Worm (Caenorhabditis elegans): ENCODE results near the gene ttbk-6.

ttbk-6 gene

DNA sequence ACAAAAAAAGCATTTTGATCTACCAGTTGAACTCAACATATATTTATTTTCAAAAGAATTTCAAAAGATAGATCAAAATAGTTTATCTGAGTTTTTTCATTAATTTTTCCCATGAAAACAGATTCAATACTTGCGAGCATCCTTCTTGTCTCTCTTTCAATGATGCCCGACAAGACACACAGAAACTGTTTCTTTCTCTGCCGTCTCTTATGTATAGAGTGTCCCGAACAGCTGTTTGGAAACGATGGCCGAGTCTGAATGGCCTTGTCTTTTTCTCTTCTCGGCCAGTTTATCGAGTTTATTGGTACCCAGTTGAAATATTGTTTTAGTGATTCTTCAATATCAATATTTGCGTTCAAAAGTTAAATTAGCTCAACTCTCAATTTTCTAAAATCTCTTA, 34.2 kb downstream of the ttbk-6 start (continued):
- TF ChIP-seq lin-15B (tag; optimal IDR thresholded peaks at IDR 0.05) (peak; percentile 35), attf-4 (tag; optimal IDR thresholded peaks at IDR 0.05) (no peak), skn-1 (tag; optimal IDR thresholded peaks at IDR 0.05) (no peak), T20F7.1 (GFP tag; optimal IDR thresholded peaks at IDR 0.05) (peak; percentile 16), lin-29 (GFP tag; IDR thresholded peaks at IDR 0.05) (no peak), cey-2 (tag; optimal IDR thresholded peaks at IDR 0.05; ENCODE audit: borderline replicate concordance, insufficient read depth) (no peak), dpl-1 (GFP tag; optimal IDR thresholded peaks at IDR 0.05) (peak; percentile 42), ZK337.2 (GFP tag; IDR thresholded peaks at IDR 0.05) (no peak), set-16 (GFP tag; IDR thresholded peaks at IDR 0.05) (no peak), fos-1 (tag; optimal IDR thresholded peaks at IDR 0.05) (no peak), lsy-2 (tag; optimal IDR thresholded peaks at IDR 0.05) (peak in 1 of 2 experiments; percentile 75), hlh-11 (tag; optimal IDR thresholded peaks at IDR 0.05) (peak; percentile 97), egl-43 (GFP tag; IDR thresholded peaks at IDR 0.05) (no peak), unc-130 (GFP tag; optimal IDR thresholded peaks at IDR 0.05) (peak; percentile 24), daf-8 (GFP tag; IDR thresholded peaks at IDR 0.05) (no peak), ceh-20 (GFP tag; IDR thresholded peaks at IDR 0.05) (no peak), fkh-10 (GFP tag; optimal IDR thresholded peaks at IDR 0.05) (no peak), hmg-1.1 (GFP tag; IDR thresholded peaks at IDR 0.05) (0 out of 2 replicates have a peak, but pooled peaks have one; percentile 53), F49E8.2 (tag; optimal IDR thresholded peaks at IDR 0.05; ENCODE audit: borderline replicate concordance) (no peak), snpc-4 (tag; optimal IDR thresholded peaks at IDR 0.05) (no peak), ceh-62 (tag; optimal IDR thresholded peaks at IDR 0.05) (no peak), Y75B8A.6 (GFP tag; IDR thresholded peaks at IDR 0.05) (no peak)

DNA sequence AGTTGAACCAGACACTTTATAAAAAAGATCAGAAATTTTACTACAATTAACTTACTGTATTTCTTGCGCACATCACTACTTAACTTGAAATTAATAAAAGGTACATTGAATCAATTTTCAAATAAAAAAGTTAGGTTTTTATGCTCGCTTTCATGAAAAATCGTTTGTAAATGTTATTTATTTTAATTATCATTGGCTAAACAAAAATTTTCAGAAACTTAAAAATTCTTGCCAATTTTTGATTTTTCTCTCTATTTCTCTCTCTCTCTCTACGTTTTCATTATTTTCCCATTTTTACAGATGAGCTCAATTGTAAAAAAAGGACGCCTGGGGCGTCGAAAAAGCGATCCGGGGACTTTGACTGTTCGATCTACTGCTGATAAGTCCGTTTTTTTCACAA, 34.9 kb downstream of the ttbk-6 start, which contains the start of gene sax-2:
sax-2 (plus strand) TSS at position 301 of the 400 bp plus-strand sequence.
- TF ChIP-seq nhr-6 (tag; optimal IDR thresholded peaks at IDR 0.05) (no peak), cey-2 (tag; optimal IDR thresholded peaks at IDR 0.05; ENCODE audit: borderline replicate concordance, insufficient read depth) (no peak), spr-3 (GFP tag; optimal IDR thresholded peaks at IDR 0.05) (no peak), hlh-11 (tag; optimal IDR thresholded peaks at IDR 0.05) (no peak), snpc-1.2 (GFP tag; IDR thresholded peaks at IDR 0.05) (no peak), lin-38 (GFP tag; IDR thresholded peaks at IDR 0.05) (no peak), lir-3 (tag; optimal IDR thresholded peaks at IDR 0.05) (no peak), nhr-48 (tag; optimal IDR thresholded peaks at IDR 0.05) (no peak), R02D3.7 (tag; optimal IDR thresholded peaks at IDR 0.05) (no peak), ctbp-1 (GFP tag; IDR thresholded peaks at IDR 0.05) (no peak), zip-2 (tag; optimal IDR thresholded peaks at IDR 0.05) (no peak), dmd-6 (GFP tag; IDR thresholded peaks at IDR 0.05) (no peak), arid-1 (GFP tag; conservative IDR thresholded peaks at IDR 0.05) (no peak), zip-11 (GFP tag; IDR thresholded peaks at IDR 0.05) (no peak), ceh-28 (tag; optimal IDR thresholded peaks at IDR 0.05) (no peak)

DNA sequence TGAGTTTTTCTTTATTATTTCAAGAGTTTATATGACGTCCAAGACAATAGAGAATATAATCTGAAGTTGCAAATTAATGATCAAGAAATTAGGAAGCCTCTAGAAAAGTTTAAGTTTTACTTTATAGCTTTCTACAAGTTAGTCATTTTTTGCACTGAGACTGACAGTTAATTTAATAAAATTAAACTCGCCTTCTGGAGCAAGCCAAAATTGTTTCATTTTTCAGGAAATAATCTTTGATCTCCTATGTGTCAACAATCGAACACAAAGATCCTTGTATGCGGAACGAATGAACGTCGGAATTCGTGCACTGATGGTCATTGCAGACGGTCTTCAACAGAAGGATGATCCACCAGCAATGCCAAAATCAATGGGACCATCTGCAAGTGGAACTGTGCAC, 37.9 kb downstream of the ttbk-6 start:
- no peak for TF ChIP-seq gei-8 (GFP tag; optimal IDR thresholded peaks at IDR 0.05)
- no peak for TF ChIP-seq ztf-7 (tag; optimal IDR thresholded peaks at IDR 0.05)
- TF ChIP-seq hmg-1.1 (GFP tag; IDR thresholded peaks at IDR 0.05): no peak
- peak; percentile 93 for TF ChIP-seq aha-1 (tag)

DNA sequence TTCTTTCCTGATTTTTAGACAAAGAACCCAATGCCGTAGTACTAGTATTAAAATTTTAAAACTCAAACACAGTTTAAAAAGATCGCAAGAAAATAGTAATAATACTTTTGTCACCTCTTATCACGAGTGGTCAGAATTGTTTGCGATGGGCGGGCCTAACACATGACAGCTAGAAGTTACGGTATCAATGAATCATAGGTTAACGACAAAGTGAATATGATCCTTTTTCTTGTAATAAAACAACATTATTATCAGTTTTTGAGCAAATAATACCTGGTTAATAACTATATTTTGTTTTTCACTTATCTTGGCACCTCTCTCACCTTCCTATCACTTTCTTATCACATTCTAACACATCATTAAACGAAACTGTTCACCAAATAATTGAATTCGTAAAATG, 38.5 kb downstream of the ttbk-6 start:
- TF ChIP-seq daf-16 (GFP tag; optimal IDR thresholded peaks at IDR 0.05): no peak
- TF ChIP-seq daf-16 (tag; optimal IDR thresholded peaks at IDR 0.05): peak; percentile 73
- no peak for TF ChIP-seq dmd-8 (GFP tag; IDR thresholded peaks at IDR 0.05)
- no peak for TF ChIP-seq ZK337.2 (GFP tag; IDR thresholded peaks at IDR 0.05)
- TF ChIP-seq pqm-1 (tag; optimal IDR thresholded peaks at IDR 0.05): peak; percentile 12
- TF ChIP-seq lsy-2 (tag; optimal IDR thresholded peaks at IDR 0.05): no peak
- TF ChIP-seq nhr-28 (tag; optimal IDR thresholded peaks at IDR 0.05): peak; percentile 35
- TF ChIP-seq dmd-6 (GFP tag; IDR thresholded peaks at IDR 0.05): peak; percentile 8; the same call in 1 of the 2 replicates
- TF ChIP-seq php-3 (GFP tag; IDR thresholded peaks at IDR 0.05): peak; percentile 92
- peak in 1 of 2 experiments; percentile 94 for TF ChIP-seq unc-62 (GFP tag; optimal IDR thresholded peaks at IDR 0.05 in 1 of 2)
- TF ChIP-seq unc-62 (tag; optimal IDR thresholded peaks at IDR 0.05): no peak
- TF ChIP-seq hlh-11 (tag; optimal IDR thresholded peaks at IDR 0.05): peak; percentile 23
